Fruit fly (Drosophila melanogaster) whole organism, embryonic: Measurements from ENCODE around the gene Muc68Ca.
A peak's percentile ranks its signal among the peaks of the same experiment; 100 is the strongest.

Experiments
- Bdp1 ChIP-seq: fragments of 200-800 bp; sonication (Bioruptor generic); optimal IDR thresholded peaks from 3 replicates; lab custom pipeline; 2016; ENCODE audit warnings: missing biosample characterization, missing genetic modification characterization
- Bgb ChIP-seq: fragments of 200-800 bp; sonication (Bioruptor generic); IDR thresholded peaks from 2 replicates; pipeline ENCODE4 v1.3.6; 2022; ENCODE audit warnings: missing biosample characterization, missing genetic modification characterization; ENCODE audit not compliant: partially characterized antibody
- CG13287 ChIP-seq: fragments of 200-800 bp; sonication (Bioruptor generic); IDR thresholded peaks from 2 replicates; pipeline ENCODE4 v1.3.6; 2022; ENCODE audit warnings: missing biosample characterization, missing genetic modification characterization; ENCODE audit not compliant: partially characterized antibody
- CG15514 ChIP-seq: fragments of 200-800 bp; sonication (Bioruptor generic); optimal IDR thresholded peaks from 3 replicates; lab custom pipeline; 2017; ENCODE audit warnings: missing biosample characterization, missing genetic modification characterization, mild to moderate bottlenecking, moderate library complexity, missing genetic modification reagents
- CG16813 ChIP-seq: fragments of 200-800 bp; sonication (Bioruptor generic); IDR thresholded peaks from 3 replicates; pipeline ENCODE4 v1.3.6; 2022; ENCODE audit warnings: missing biosample characterization, missing genetic modification characterization; ENCODE audit not compliant: partially characterized antibody
- CG2712 ChIP-seq: fragments of 200-800 bp; optimal IDR thresholded peaks from 3 replicates; lab custom pipeline; 2019; ENCODE audit warnings: missing biosample characterization, mild to moderate bottlenecking, missing genetic modification characterization, moderate library complexity
- CG2875 ChIP-seq: fragments of 200-800 bp; sonication (Bioruptor generic); optimal IDR thresholded peaks from 2 replicates; lab custom pipeline; 2017; ENCODE audit warnings: missing biosample characterization, mild to moderate bottlenecking, missing genetic modification characterization, missing genetic modification reagents
- CG33213 ChIP-seq: fragments of 200-800 bp; sonication (Bioruptor generic); optimal IDR thresholded peaks from 3 replicates; lab custom pipeline; 2016; ENCODE audit warnings: missing biosample characterization, missing genetic modification characterization
- CG34224 ChIP-seq: fragments of 200-800 bp; sonication (Bioruptor generic); IDR thresholded peaks from 3 replicates; pipeline ENCODE4 v1.3.6; 2022; ENCODE audit warnings: missing biosample characterization, missing genetic modification characterization; ENCODE audit not compliant: partially characterized antibody
- CG7357 ChIP-seq: fragments of 200-800 bp; sonication (Bioruptor generic); IDR thresholded peaks from 3 replicates; pipeline ENCODE4 v1.3.6; 2022; ENCODE audit warnings: missing biosample characterization, missing genetic modification characterization
- Dll ChIP-seq: fragments of 200-800 bp; sonication (Bioruptor generic); IDR thresholded peaks from 4 replicates; pipeline ENCODE4 v1.3.6; 2022; ENCODE audit warnings: missing biosample characterization, missing genetic modification characterization; ENCODE audit not compliant: partially characterized antibody
- Doc3 ChIP-seq: fragments of 200-800 bp; sonication (Bioruptor generic); IDR thresholded peaks from 3 replicates; pipeline ENCODE4 v1.3.6; 2022; ENCODE audit warnings: missing biosample characterization, missing genetic modification characterization; ENCODE audit not compliant: partially characterized antibody
- Dp ChIP-seq: fragments of 200-800 bp; sonication (Bioruptor generic); optimal IDR thresholded peaks from 2 replicates; lab custom pipeline; 2018; ENCODE audit warnings: missing biosample characterization, mild to moderate bottlenecking, missing genetic modification characterization, moderate library complexity
- Dref ChIP-seq: fragments of 200-800 bp; sonication (Bioruptor generic); IDR thresholded peaks from 2 replicates; pipeline ENCODE4 v1.3.6; 2022; ENCODE audit warnings: missing biosample characterization, missing genetic modification characterization
- E2f2 ChIP-seq: fragments of 200-800 bp; sonication (Bioruptor generic); IDR thresholded peaks from 2 replicates; pipeline ENCODE4 v1.3.6; 2022; ENCODE audit warnings: missing biosample characterization, missing genetic modification characterization
- Eip74EF ChIP-seq, 2 experiments: fragments of 200-800 bp in 1 of 2; fragments of >200 bp in 1 of 2; sonication (Bioruptor generic) in 1 of 2; optimal IDR thresholded peaks; 2 replicates each; lab custom pipeline; 2017 to 2019; ENCODE audit warnings: missing biosample characterization in 2 of 2, missing genetic modification characterization in 2 of 2, mild to moderate bottlenecking in 1 of 2, moderate library complexity in 1 of 2
- Hey ChIP-seq: fragments of 200-800 bp; sonication (Bioruptor generic); optimal IDR thresholded peaks from 3 replicates; lab custom pipeline; 2018; ENCODE audit warnings: missing biosample characterization, mild to moderate bottlenecking, missing genetic modification characterization
- Hr78 ChIP-seq, 2 experiments: fragments of 200-800 bp in 1 of 2; fragments of >200 bp in 1 of 2; sonication (Bioruptor generic) in 1 of 2; optimal IDR thresholded peaks; 2 replicates each; lab custom pipeline; 2017 to 2019; ENCODE audit warnings: missing biosample characterization in 2 of 2, missing genetic modification characterization in 2 of 2, mild to moderate bottlenecking in 1 of 2, moderate library complexity in 1 of 2
- Med ChIP-seq: fragments of 200-800 bp; sonication (Bioruptor generic); peaks from one replicate; lab custom pipeline; 2016; ENCODE audit warnings: missing biosample characterization, missing genetic modification characterization, mild to moderate bottlenecking, inconsistent platforms, moderate library complexity
- Myb ChIP-seq: fragments of 200-800 bp; sonication (Bioruptor generic); optimal IDR thresholded peaks from 2 replicates; lab custom pipeline; 2016; ENCODE audit warnings: missing biosample characterization, missing genetic modification characterization
- Opbp ChIP-seq: fragments of 200-800 bp; sonication (Bioruptor generic); IDR thresholded peaks from 3 replicates; pipeline ENCODE4 v1.3.6; 2022; ENCODE audit warnings: missing biosample characterization, missing genetic modification characterization; ENCODE audit not compliant: partially characterized antibody
- Sry-δ ChIP-seq: fragments of 200-800 bp; sonication (Bioruptor generic); optimal IDR thresholded peaks from 2 replicates; lab custom pipeline; 2016; ENCODE audit warnings: missing biosample characterization, missing genetic modification characterization
- Ssrp ChIP-seq: fragments of 200-800 bp; sonication (Bioruptor generic); optimal IDR thresholded peaks from 2 replicates; lab custom pipeline; 2018; ENCODE audit warnings: missing biosample characterization, mild to moderate bottlenecking, missing genetic modification characterization, moderate library complexity
- amos ChIP-seq: fragments of 200-800 bp; sonication (Bioruptor generic); IDR thresholded peaks from 2 replicates; pipeline ENCODE4 v1.3.6; 2022; ENCODE audit warnings: missing biosample characterization, missing genetic modification characterization; ENCODE audit not compliant: partially characterized antibody
- hb ChIP-seq: fragments of 200-800 bp; sonication (Bioruptor generic); IDR thresholded peaks from 3 replicates; pipeline ENCODE4 v1.3.6; 2022; ENCODE audit warnings: missing biosample characterization, missing genetic modification characterization; ENCODE audit not compliant: partially characterized antibody
- hbn ChIP-seq: fragments of 200-800 bp; sonication (Bioruptor generic); IDR thresholded peaks from 2 replicates; pipeline ENCODE4 v1.3.6; 2022; ENCODE audit warnings: missing biosample characterization, missing genetic modification characterization; ENCODE audit not compliant: partially characterized antibody
- inv ChIP-seq: fragments of 200-800 bp; sonication (Bioruptor generic); IDR thresholded peaks from 2 replicates; pipeline ENCODE4 v1.3.6; 2022; ENCODE audit warnings: missing biosample characterization, missing genetic modification characterization; ENCODE audit not compliant: partially characterized antibody
- luna ChIP-seq: fragments of 200-800 bp; sonication (Bioruptor generic); optimal IDR thresholded peaks from 2 replicates; lab custom pipeline; 2016; ENCODE audit warnings: missing biosample characterization, missing genetic modification characterization
- nerfin-2 ChIP-seq: fragments of 200-800 bp; sonication (Bioruptor generic); IDR thresholded peaks from 2 replicates; pipeline ENCODE4 v1.3.6; 2022; ENCODE audit warnings: missing biosample characterization, missing genetic modification characterization; ENCODE audit not compliant: partially characterized antibody
- phol ChIP-seq: fragments of 200-800 bp; sonication (Bioruptor generic); optimal IDR thresholded peaks from 3 replicates; lab custom pipeline; 2018; ENCODE audit warnings: missing biosample characterization, mild to moderate bottlenecking, missing genetic modification characterization, moderate library complexity
- pros ChIP-seq: fragments of 200-800 bp; sonication (Bioruptor generic); optimal IDR thresholded peaks from 3 replicates; lab custom pipeline; 2019; ENCODE audit warnings: missing biosample characterization, mild to moderate bottlenecking, missing genetic modification characterization, moderate library complexity
- row ChIP-seq: fragments of 200-800 bp; sonication (Bioruptor generic); IDR thresholded peaks from 3 replicates; pipeline ENCODE4 v1.3.6; 2022; ENCODE audit warnings: missing biosample characterization, missing genetic modification characterization
- slou ChIP-seq: fragments of 200-800 bp; sonication (Bioruptor generic); optimal IDR thresholded peaks from 3 replicates; lab custom pipeline; 2016; ENCODE audit warnings: missing biosample characterization, missing genetic modification characterization
- sna ChIP-seq: fragments of 200-800 bp; sonication (Bioruptor generic); IDR thresholded peaks from 2 replicates; pipeline ENCODE4 v1.3.6; 2022; ENCODE audit warnings: missing biosample characterization, missing genetic modification characterization; ENCODE audit not compliant: partially characterized antibody
- stwl ChIP-seq: fragments of 200-800 bp; sonication (Bioruptor generic); optimal IDR thresholded peaks from 3 replicates; lab custom pipeline; 2018; ENCODE audit warnings: missing biosample characterization, mild to moderate bottlenecking, missing genetic modification characterization, moderate library complexity
- unc-4 ChIP-seq: fragments of 200-800 bp; sonication (Bioruptor generic); IDR thresholded peaks from 2 replicates; pipeline ENCODE4 v1.3.6; 2022; ENCODE audit warnings: missing biosample characterization, missing genetic modification characterization; ENCODE audit not compliant: partially characterized antibody
- vnd ChIP-seq: fragments of 200-800 bp; sonication (Bioruptor generic); IDR thresholded peaks from 3 replicates; pipeline ENCODE4 v1.3.6; 2022; ENCODE audit warnings: missing biosample characterization, missing genetic modification characterization; ENCODE audit not compliant: partially characterized antibody
- zfh1 ChIP-seq: fragments of 200-800 bp; sonication (Bioruptor generic); IDR thresholded peaks from 3 replicates; pipeline ENCODE4 v1.3.6; 2022; ENCODE audit warnings: missing biosample characterization, missing genetic modification characterization

Gene Muc68Ca

dm6 chr3L:11626229-11626826 is 6.4 kb upstream of the Muc68Ca start, which contains the start of gene PCID2 (continued):
- TF ChIP-seq vnd (GFP tag; lab: Robert Waterston, UW) (peak; percentile 77), Dp (GFP tag; lab: Kevin White, UChicago) (peak; percentile 32), CG2875 (no peak), Hey (tag; lab: Kevin White, UChicago) (no peak), nerfin-2 (GFP tag; lab: Robert Waterston, UW) (peak; percentile 72), stwl (peak; percentile 68), Dref (GFP tag; lab: Robert Waterston, UW) (peak; percentile 74), Eip74EF (GFP tag; optimal IDR thresholded peaks at IDR 0.05; lab: Kevin White, UChicago) (no peak), CG13287 (GFP tag; lab: Robert Waterston, UW) (peak; percentile 89), hb (GFP tag; lab: Robert Waterston, UW) (peak; percentile 69), luna (GFP tag; lab: Kevin White, UChicago) (no peak), amos (GFP tag; lab: Robert Waterston, UW) (peak; percentile 83), pros (GFP tag; lab: Kevin White, UChicago) (no peak), E2f2 (GFP tag; lab: Robert Waterston, UW) (peak; percentile 53; the same call in 1 of the 2 replicates), unc-4 (GFP tag; lab: Robert Waterston, UW) (peak; percentile 77), Bgb (GFP tag; lab: Robert Waterston, UW) (peak; percentile 74), Dll (peak; percentile 87), inv (GFP tag; lab: Robert Waterston, UW) (peak; percentile 64), hbn (peak; percentile 73), row (peak; percentile 33; the same call in 1 of the 3 replicates), slou (GFP tag; lab: Kevin White, UChicago) (no peak), CG7357 (GFP tag; lab: Robert Waterston, UW) (no peak), CG33213 (GFP tag; lab: Kevin White, UChicago) (no peak), Ssrp (tag; lab: Kevin White, UChicago) (no peak), Sry-δ (peak; percentile 77), Doc3 (GFP tag; lab: Robert Waterston, UW) (peak; percentile 80), Opbp (peak; percentile 76; the same call in 2 of the 3 replicates), zfh1 (GFP tag; lab: Robert Waterston, UW) (no peak), CG16813 (GFP tag; lab: Robert Waterston, UW) (peak; percentile 74), CG34224 (GFP tag; lab: Robert Waterston, UW) (peak; percentile 84), sna (GFP tag; lab: Robert Waterston, UW) (peak; percentile 80), Myb (GFP tag; lab: Kevin White, UChicago) (peak; percentile 14), Med (GFP tag; lab: Kevin White, UChicago) (peak; percentile 35)

- TF ChIP-seq Bdp1, result no peak
- TF ChIP-seq Hr78 (GFP tag; optimal IDR thresholded peaks at IDR 0.05; lab: Kevin White, UChicago), result peak in 1 of 2 experiments; percentile 95
- peak; percentile 8 for TF ChIP-seq phol (tag; lab: Kevin White, UChicago)
- no peak for TF ChIP-seq CG15514 (GFP tag; lab: Kevin White, UChicago)
- no peak for TF ChIP-seq CG2712 (tag; lab: Kevin White, UChicago)
Observed at dm6 chr3L:11625634-11626175, 5.8 kb upstream of the Muc68Ca start, which contains the start of gene CG6083. Gene CG6083 (minus strand): TSS chr3L:11626125.
